Worm (Caenorhabditis elegans) whole organism, young adult: ENCODE measurements around the gene dot-1.4.

ENCODE experiments used
- B0019.2 ChIP-seq: fragments of 200-800 bp; sonication (Bioruptor generic); conservative IDR thresholded peaks from 2 replicates; pipeline ENCODE4 v1.3.6; 2022; ENCODE audit warnings: missing genetic modification reagents, missing genetic modification characterization, missing compliant biosample characterization
- B0261.1 ChIP-seq: sonication (generic microtip); optimal IDR thresholded peaks from 2 replicates; lab custom pipeline; 2016; ENCODE audit warnings: mild to moderate bottlenecking, missing genetic modification characterization, moderate library complexity, missing compliant biosample characterization
- B0336.3 ChIP-seq: fragments of 200-800 bp; sonication (Bioruptor generic); IDR thresholded peaks from 2 replicates; pipeline ENCODE4 v1.3.6; 2022; ENCODE audit warnings: missing genetic modification characterization, missing compliant biosample characterization
- F33H1.4 ChIP-seq: fragments of 200-800 bp; sonication (Bioruptor generic); IDR thresholded peaks from 2 replicates; pipeline ENCODE4 v1.3.6; 2022; ENCODE audit warnings: missing genetic modification reagents, missing genetic modification characterization, missing compliant biosample characterization
- F39B2.1 ChIP-seq: fragments of 200-800 bp; sonication (Bioruptor generic); IDR thresholded peaks from 2 replicates; pipeline ENCODE4 v1.3.6; 2022; ENCODE audit warnings: missing genetic modification reagents, missing genetic modification characterization, missing compliant biosample characterization
- F49E8.2 ChIP-seq: sonication (generic microtip); optimal IDR thresholded peaks from 3 replicates; lab custom pipeline; 2017; ENCODE audit warnings: missing genetic modification characterization, mild to moderate bottlenecking, missing compliant biosample characterization, antibody characterized with exemption, moderate library complexity; ENCODE audit not compliant: insufficient read depth
- K12H6.12 ChIP-seq: fragments of 200-800 bp; sonication (Bioruptor generic); optimal IDR thresholded peaks from 2 replicates; lab custom pipeline; 2018; ENCODE audit warnings: mild to moderate bottlenecking, missing genetic modification characterization, missing compliant biosample characterization
- T26A5.8 ChIP-seq: sonication (generic microtip); optimal IDR thresholded peaks from 2 replicates; lab custom pipeline; 2016; ENCODE audit warnings: missing genetic modification characterization, missing compliant biosample characterization
- Y53G8AR.9 ChIP-seq: fragments of 200-800 bp; sonication (Bioruptor generic); conservative IDR thresholded peaks from 2 replicates; pipeline ENCODE4 v1.3.6; 2022; ENCODE audit warnings: missing genetic modification reagents, missing genetic modification characterization, missing compliant biosample characterization
- Y67H2A.10 ChIP-seq: fragments of 200-800 bp; sonication (Bioruptor generic); conservative IDR thresholded peaks from 2 replicates; pipeline ENCODE4 v1.3.6; 2022; ENCODE audit warnings: missing genetic modification reagents, missing genetic modification characterization, missing compliant biosample characterization
- Y79H2A.3 ChIP-seq: fragments of 200-800 bp; sonication (Bioruptor generic); conservative IDR thresholded peaks from 2 replicates; pipeline ENCODE4 v1.3.6; 2022; ENCODE audit warnings: missing genetic modification reagents, missing genetic modification characterization, missing compliant biosample characterization
- ZK185.1 ChIP-seq: sonication (generic microtip); optimal IDR thresholded peaks from 2 replicates; lab custom pipeline; 2016; ENCODE audit warnings: mild to moderate bottlenecking, missing genetic modification characterization, missing compliant biosample characterization; ENCODE audit not compliant: poor library complexity, severe bottlenecking
- aptf-2 ChIP-seq: fragments of 200-800 bp; sonication (Bioruptor generic); conservative IDR thresholded peaks from 2 replicates; pipeline ENCODE4 v1.3.6; 2022; ENCODE audit warnings: missing genetic modification reagents, missing genetic modification characterization, missing compliant biosample characterization
- attf-5 ChIP-seq: fragments of 200-800 bp; sonication (Bioruptor generic); optimal IDR thresholded peaks from 2 replicates; lab custom pipeline; 2018; ENCODE audit warnings: mild to moderate bottlenecking, missing genetic modification characterization, missing compliant biosample characterization
- attf-6 ChIP-seq: fragments of 200-800 bp; sonication (Bioruptor generic); IDR thresholded peaks from 2 replicates; pipeline ENCODE4 v1.3.6; 2022; ENCODE audit warnings: missing genetic modification reagents, missing genetic modification characterization, missing compliant biosample characterization
- ceh-79 ChIP-seq: sonication (generic microtip); optimal IDR thresholded peaks from 2 replicates; lab custom pipeline; 2017; ENCODE audit warnings: mild to moderate bottlenecking, missing genetic modification characterization, missing compliant biosample characterization
- ceh-91 ChIP-seq: fragments of 200-800 bp; sonication (Bioruptor generic); IDR thresholded peaks from 2 replicates; pipeline ENCODE4 v1.3.6; 2022; ENCODE audit warnings: missing genetic modification reagents, missing genetic modification characterization, missing compliant biosample characterization
- dpff-1 ChIP-seq: sonication (generic microtip); optimal IDR thresholded peaks from 2 replicates; lab custom pipeline; 2017; ENCODE audit warnings: mild to moderate bottlenecking, missing genetic modification characterization, missing compliant biosample characterization
- fkh-3 ChIP-seq: sonication (generic microtip); optimal IDR thresholded peaks from 2 replicates; lab custom pipeline; 2016; ENCODE audit warnings: mild to moderate bottlenecking, missing genetic modification characterization, missing compliant biosample characterization
- him-1 ChIP-seq: sonication (generic microtip); optimal IDR thresholded peaks from 2 replicates; lab custom pipeline; 2016; ENCODE audit warnings: missing genotype, missing genetic modification reagents, missing genetic modification characterization, missing compliant biosample characterization
- hmg-20 ChIP-seq: fragments of 200-800 bp; sonication (Bioruptor generic); IDR thresholded peaks from 2 replicates; pipeline ENCODE4 v1.3.6; 2022; ENCODE audit warnings: missing genetic modification reagents, missing genetic modification characterization, missing compliant biosample characterization
- lin-54 ChIP-seq: fragments of 200-800 bp; sonication (Bioruptor generic); optimal IDR thresholded peaks from 2 replicates; lab custom pipeline; 2018; ENCODE audit warnings: mild to moderate bottlenecking, missing genetic modification characterization, missing compliant biosample characterization
- lir-1 ChIP-seq: fragments of 200-800 bp; sonication (Bioruptor generic); conservative IDR thresholded peaks from 2 replicates; pipeline ENCODE4 v1.3.6; 2022; ENCODE audit warnings: missing genetic modification reagents, missing genetic modification characterization, missing compliant biosample characterization
- lsy-27 ChIP-seq: sonication (generic microtip); optimal IDR thresholded peaks from 2 replicates; lab custom pipeline; 2017; ENCODE audit warnings: missing genetic modification characterization, mild to moderate bottlenecking, missing compliant biosample characterization, antibody characterized with exemption, missing genotype, borderline replicate concordance; ENCODE audit not compliant: insufficient read depth
- madf-10 ChIP-seq: sonication (generic microtip); optimal IDR thresholded peaks from 2 replicates; lab custom pipeline; 2016; ENCODE audit warnings: mild to moderate bottlenecking, missing genetic modification characterization, missing compliant biosample characterization
- madf-6 ChIP-seq: fragments of 200-800 bp; sonication (Bioruptor generic); IDR thresholded peaks from 2 replicates; pipeline ENCODE4 v1.3.6; 2022; ENCODE audit warnings: missing genetic modification reagents, missing genetic modification characterization, missing compliant biosample characterization
- mcd-1 ChIP-seq: fragments of 200-800 bp; sonication (Bioruptor generic); IDR thresholded peaks from 2 replicates; pipeline ENCODE4 v1.3.6; 2022; ENCODE audit warnings: missing genetic modification reagents, missing genetic modification characterization, missing compliant biosample characterization
- mxl-1 ChIP-seq: sonication (generic microtip); optimal IDR thresholded peaks from 2 replicates; lab custom pipeline; 2016; ENCODE audit warnings: missing genetic modification characterization, missing compliant biosample characterization
- nfya-1 ChIP-seq: sonication (generic microtip); optimal IDR thresholded peaks from 2 replicates; lab custom pipeline; 2017; ENCODE audit warnings: antibody characterized with exemption, missing compliant biosample characterization, missing genetic modification characterization, borderline replicate concordance; ENCODE audit not compliant: insufficient read depth
- nhr-120 ChIP-seq: fragments of 200-800 bp; sonication (Bioruptor generic); IDR thresholded peaks from 2 replicates; pipeline ENCODE4 v1.3.6; 2022; ENCODE audit warnings: missing genetic modification characterization, missing compliant biosample characterization
- pbrm-1 ChIP-seq: fragments of 200-800 bp; sonication (Bioruptor generic); IDR thresholded peaks from 2 replicates; pipeline ENCODE4 v1.3.6; 2022; ENCODE audit warnings: missing genetic modification reagents, missing genetic modification characterization, missing compliant biosample characterization
- pha-4 ChIP-seq: fragments of 150-350 bp; sonication (generic microtip); optimal IDR thresholded peaks from 2 replicates; lab custom pipeline; 2014; ENCODE audit warnings: missing biosample characterization, missing genetic modification reagents, missing genetic modification characterization
- rec-8 ChIP-seq, 2 experiments: sonication (generic microtip); optimal IDR thresholded peaks; 2 replicates each; lab custom pipeline; 2016; ENCODE audit warnings: mild to moderate bottlenecking in 2 of 2, missing genetic modification characterization in 2 of 2, missing genetic modification reagents in 2 of 2, missing genotype in 2 of 2, missing biosample characterization in 1 of 2, missing compliant biosample characterization in 1 of 2, moderate library complexity in 1 of 2
- sea-2 ChIP-seq: fragments of 200-800 bp; sonication (Bioruptor generic); IDR thresholded peaks from 2 replicates; pipeline ENCODE4 v1.3.6; 2022; ENCODE audit warnings: missing genetic modification characterization, missing compliant biosample characterization
- snpc-1.1 ChIP-seq: sonication (generic microtip); optimal IDR thresholded peaks from 2 replicates; lab custom pipeline; 2017; ENCODE audit warnings: missing genetic modification characterization, mild to moderate bottlenecking, missing compliant biosample characterization, antibody characterized with exemption, moderate library complexity, missing genotype, missing genetic modification reagents; ENCODE audit not compliant: insufficient read depth
- snpc-1.3 ChIP-seq: sonication (generic microtip); optimal IDR thresholded peaks from 2 replicates; lab custom pipeline; 2017; ENCODE audit warnings: missing genetic modification characterization, mild to moderate bottlenecking, missing compliant biosample characterization, antibody characterized with exemption, moderate library complexity, missing genotype, missing genetic modification reagents; ENCODE audit not compliant: insufficient read depth
- snpc-4 ChIP-seq, 5 experiments: fragments of 150-350 bp in 1 of 5; sonication (generic microtip) in 4 of 5; optimal IDR thresholded peaks; 2 replicates each; lab custom pipeline; 2014 to 2018; ENCODE audit warnings: missing genetic modification characterization in 5 of 5, missing biosample characterization in 3 of 5, antibody characterized with exemption in 2 of 5, mild to moderate bottlenecking in 2 of 5, missing compliant biosample characterization in 2 of 5, missing genotype in 2 of 5, moderate library complexity in 2 of 5, missing genetic modification reagents in 1 of 5
- unc-62 ChIP-seq: fragments of 150-350 bp; optimal IDR thresholded peaks from 2 replicates; lab custom pipeline; 2014; ENCODE audit warnings: missing biosample characterization, missing genetic modification reagents, missing genetic modification characterization
- zfh-2 ChIP-seq: fragments of 200-800 bp; sonication (Bioruptor generic); conservative IDR thresholded peaks from 2 replicates; pipeline ENCODE4 v1.3.6; 2022; ENCODE audit warnings: missing genetic modification reagents, missing genetic modification characterization, missing compliant biosample characterization
- zim-3 ChIP-seq: sonication (generic microtip); optimal IDR thresholded peaks from 2 replicates; lab custom pipeline; 2017; ENCODE audit warnings: mild to moderate bottlenecking, missing genetic modification characterization, moderate library complexity, missing compliant biosample characterization
- ztf-26 ChIP-seq: sonication (generic microtip); optimal IDR thresholded peaks from 2 replicates; lab custom pipeline; 2017; ENCODE audit warnings: missing genetic modification characterization, missing compliant biosample characterization
- ztf-28 ChIP-seq: fragments of 200-800 bp; sonication (Bioruptor generic); IDR thresholded peaks from 2 replicates; pipeline ENCODE4 v1.3.6; 2022; ENCODE audit warnings: missing genetic modification reagents, missing genetic modification characterization, missing compliant biosample characterization
- ztf-6 ChIP-seq: fragments of 200-800 bp; sonication (Bioruptor generic); IDR thresholded peaks from 2 replicates; pipeline ENCODE4 v1.3.6; 2022; ENCODE audit warnings: missing genetic modification reagents, missing genetic modification characterization, missing compliant biosample characterization

The dot-1.4 gene

DNA sequence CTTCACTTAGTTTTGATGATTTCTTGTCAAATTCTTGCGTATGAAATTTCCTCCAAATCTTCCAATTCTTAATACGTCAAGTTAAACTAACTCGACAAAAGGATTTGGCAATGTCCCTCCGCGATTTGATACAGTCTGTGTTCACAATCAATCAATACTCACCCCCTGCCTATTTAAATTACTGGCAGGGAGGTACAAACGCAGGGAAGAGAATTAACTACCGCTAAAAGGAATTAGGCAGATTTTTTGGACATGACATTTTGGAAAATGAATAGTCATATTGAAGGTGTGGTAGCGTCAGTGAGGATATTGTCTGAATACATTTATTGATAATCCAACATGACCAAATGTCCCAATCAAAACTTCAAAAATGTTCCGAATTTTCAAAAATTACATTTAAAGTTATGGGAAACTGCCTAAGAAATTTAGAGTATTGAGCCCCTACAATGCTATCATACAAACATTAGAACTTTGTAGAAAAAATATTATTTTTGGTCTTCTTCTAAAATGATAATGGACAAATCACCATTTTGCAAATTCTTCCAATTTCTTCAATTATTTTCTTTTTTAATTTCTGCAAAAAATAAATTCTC, 6.0 kb upstream of the dot-1.4 start (continued):
- TF ChIP-seq ztf-26 (peak; percentile 99), ZK185.1 (tag; lab: Kevin White, UChicago) (peak; percentile 98), dpff-1 (peak; percentile 29), ceh-79 (tag; lab: Kevin White, UChicago) (peak; percentile 47), unc-62 (GFP tag; lab: Kevin White, UChicago) (peak; percentile 77), madf-6 (GFP tag; lab: Robert Waterston, UW) (no peak), lin-54 (GFP tag; lab: Kevin White, UChicago) (peak; percentile 92), F49E8.2 (tag; lab: Kevin White, UChicago) (no peak), rec-8 (tag; optimal IDR thresholded peaks at IDR 0.05; lab: Kevin White, UChicago) (peak; percentile 6 to 26), pha-4 (tag; lab: Kevin White, UChicago) (peak; percentile 96), lsy-27 (no peak), madf-10 (tag; lab: Kevin White, UChicago) (peak; percentile 96), snpc-4 (GFP tag; optimal IDR thresholded peaks at IDR 0.05; lab: Kevin White, UChicago) (peak; percentile 64), snpc-4 (tag; optimal IDR thresholded peaks at IDR 0.05; lab: Kevin White, UChicago) (peak; percentile 75 to 88 (median 82)), F33H1.4 (no peak; the same call in none of the 2 replicates)

DNA sequence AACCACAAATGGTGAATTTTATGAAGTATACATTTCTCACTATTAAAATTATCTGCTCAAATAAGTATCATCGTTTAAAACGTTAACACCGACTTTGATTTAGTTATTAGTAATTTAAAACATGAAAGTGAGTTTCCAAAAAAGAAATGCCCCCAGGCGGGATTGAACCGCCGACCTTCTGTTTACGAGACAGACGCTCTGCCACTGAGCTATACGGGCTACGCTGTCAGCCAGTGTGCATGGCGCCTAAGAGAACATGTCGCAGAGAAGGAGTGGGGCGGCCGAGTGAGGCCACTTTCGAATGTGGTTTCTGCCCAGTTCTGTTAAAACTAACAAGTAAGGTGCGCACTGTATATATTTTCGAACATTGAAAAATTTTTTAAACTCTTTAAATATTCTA, 3.5 kb upstream of the dot-1.4 start:
- TF ChIP-seq zfh-2 (GFP tag; lab: Robert Waterston, UW): no peak
- TF ChIP-seq aptf-2 (GFP tag; lab: Robert Waterston, UW): 0 out of 2 replicates have a peak, but pooled peaks have one; percentile 42
- no peak for TF ChIP-seq Y79H2A.3 (GFP tag; lab: Robert Waterston, UW)
- peak; percentile 72; the same call in 1 of the 2 replicates for TF ChIP-seq hmg-20 (GFP tag; lab: Robert Waterston, UW)
- no peak for TF ChIP-seq ceh-91 (GFP tag; lab: Robert Waterston, UW)
- no peak for TF ChIP-seq ceh-79 (tag; lab: Kevin White, UChicago)
- TF ChIP-seq mxl-1 (tag; lab: Kevin White, UChicago): peak; percentile 31
- peak; percentile 49 for TF ChIP-seq T26A5.8 (tag; lab: Kevin White, UChicago)
- peak; percentile 50 for TF ChIP-seq lin-54 (GFP tag; lab: Kevin White, UChicago)
- TF ChIP-seq ztf-28 (GFP tag; lab: Robert Waterston, UW): peak; percentile 86
- peak; percentile 61 for TF ChIP-seq madf-6 (GFP tag; lab: Robert Waterston, UW)
- TF ChIP-seq lir-1: peak; percentile 31; the same call in 1 of the 2 replicates
- TF ChIP-seq B0336.3: peak; percentile 66; the same call in 1 of the 2 replicates
- peak; percentile 70 for TF ChIP-seq mcd-1 (GFP tag; lab: Robert Waterston, UW)
- TF ChIP-seq sea-2 (GFP tag; lab: Robert Waterston, UW): 0 out of 2 replicates have a peak, but pooled peaks have one; percentile 12
- TF ChIP-seq Y53G8AR.9 (GFP tag; lab: Robert Waterston, UW): 0 out of 2 replicates have a peak, but pooled peaks have one; percentile 36
- TF ChIP-seq ztf-6 (GFP tag; lab: Robert Waterston, UW): no peak
- no peak for TF ChIP-seq nhr-120 (GFP tag; lab: Robert Waterston, UW)
- TF ChIP-seq nfya-1: no peak
- 0 out of 2 replicates have a peak, but pooled peaks have one; percentile 12 for TF ChIP-seq attf-6 (GFP tag; lab: Robert Waterston, UW)
- TF ChIP-seq attf-5 (GFP tag; lab: Kevin White, UChicago): peak; percentile 43
- peak; percentile 91 for TF ChIP-seq him-1 (tag; lab: Kevin White, UChicago)
- TF ChIP-seq B0261.1 (tag; lab: Kevin White, UChicago): peak; percentile 90
- peak; percentile 77 for TF ChIP-seq madf-10 (tag; lab: Kevin White, UChicago)
- peak; percentile 13 for TF ChIP-seq fkh-3
- no peak for TF ChIP-seq lsy-27
- no peak for TF ChIP-seq B0019.2 (GFP tag; lab: Robert Waterston, UW)
- TF ChIP-seq Y67H2A.10: no peak
- TF ChIP-seq snpc-1.1 (tag; lab: Kevin White, UChicago): peak; percentile 53
- peak; percentile 19 for TF ChIP-seq K12H6.12
- TF ChIP-seq pbrm-1 (GFP tag; lab: Robert Waterston, UW): peak; percentile 87
- TF ChIP-seq snpc-1.3 (tag; lab: Kevin White, UChicago): peak; percentile 84
- peak; percentile 25 for TF ChIP-seq zim-3 (tag; lab: Kevin White, UChicago)
- no peak for TF ChIP-seq F39B2.1
